Worm (Caenorhabditis elegans) whole organism, mixed stage, embryonic: ENCODE data around the gene T25B9.12.

Source experiments
- ceh-39 ChIP-seq: fragments of 150-350 bp; optimal IDR thresholded peaks from 2 replicates; lab custom pipeline; 2014; ENCODE audit warnings: missing biosample characterization, missing genetic modification characterization
- ceh-83 ChIP-seq: fragments of 200-800 bp; sonication (Bioruptor generic); optimal IDR thresholded peaks from 2 replicates; lab custom pipeline; 2018; ENCODE audit warnings: mild to moderate bottlenecking, missing genetic modification characterization, missing compliant biosample characterization
- ces-1 ChIP-seq: fragments of 150-350 bp; optimal IDR thresholded peaks from 2 replicates; lab custom pipeline; 2014; ENCODE audit warnings: missing biosample characterization, missing genetic modification reagents, missing genetic modification characterization
- elt-1 ChIP-seq: sonication (generic microtip); optimal IDR thresholded peaks from 2 replicates; lab custom pipeline; 2017; ENCODE audit warnings: missing genetic modification characterization, mild to moderate bottlenecking, missing compliant biosample characterization, antibody characterized with exemption, moderate library complexity, borderline replicate concordance; ENCODE audit not compliant: insufficient read depth
- lin-13 ChIP-seq: fragments of 150-350 bp; optimal IDR thresholded peaks from 2 replicates; lab custom pipeline; 2014; ENCODE audit warnings: missing biosample characterization, missing genetic modification characterization
- nhr-28 ChIP-seq: fragments of 150-350 bp; optimal IDR thresholded peaks from 2 replicates; lab custom pipeline; 2014; ENCODE audit warnings: missing biosample characterization, missing genetic modification characterization
- nhr-76 ChIP-seq: sonication (generic microtip); optimal IDR thresholded peaks from 2 replicates; lab custom pipeline; 2017; ENCODE audit warnings: missing biosample characterization, missing genetic modification characterization
- sem-2 ChIP-seq: fragments of 200-800 bp; sonication (Bioruptor generic); optimal IDR thresholded peaks from 2 replicates; lab custom pipeline; 2018; ENCODE audit warnings: mild to moderate bottlenecking, missing genetic modification characterization, missing compliant biosample characterization
- snpc-4 ChIP-seq: fragments of 150-350 bp; optimal IDR thresholded peaks from 2 replicates; lab custom pipeline; 2014; ENCODE audit warnings: missing biosample characterization, missing genetic modification characterization
- sptf-1 ChIP-seq: sonication (generic microtip); optimal IDR thresholded peaks from 2 replicates; lab custom pipeline; 2017; ENCODE audit warnings: mild to moderate bottlenecking, missing genetic modification characterization, moderate library complexity, missing compliant biosample characterization
- unc-39 ChIP-seq: fragments of 150-350 bp; optimal IDR thresholded peaks from 2 replicates; lab custom pipeline; 2014; ENCODE audit warnings: missing biosample characterization, missing genetic modification characterization

- TF ChIP-seq unc-39 (tag; lab: Kevin White, UChicago) (no peak), nhr-28 (tag; lab: Kevin White, UChicago) (no peak), ces-1 (GFP tag; lab: Kevin White, UChicago) (no peak), ceh-39 (no peak), lin-13 (tag; lab: Kevin White, UChicago) (no peak), elt-1 (no peak), nhr-76 (tag; lab: Kevin White, UChicago) (no peak), sem-2 (no peak), sptf-1 (no peak), snpc-4 (tag; lab: Kevin White, UChicago) (no peak), ceh-83 (GFP tag; lab: Kevin White, UChicago) (no peak)
Measured at ce11 chrIV:10777076-10777475, 11.9 kb downstream of the T25B9.12 start.
